Worm (Caenorhabditis elegans) whole organism, late embryonic: ENCODE results near the gene C31H2.3.

ENCODE experiments used
- F13H6.1 ChIP-seq: sonication (generic microtip); optimal IDR thresholded peaks from 2 replicates; lab custom pipeline; 2016; ENCODE audit warnings: missing genetic modification characterization, missing compliant biosample characterization
- K02D7.2 ChIP-seq: sonication (generic microtip); optimal IDR thresholded peaks from 2 replicates; lab custom pipeline; 2017; ENCODE audit warnings: mild to moderate bottlenecking, missing genetic modification characterization, missing compliant biosample characterization
- K09A11.1 ChIP-seq: sonication (generic microtip); optimal IDR thresholded peaks from 2 replicates; lab custom pipeline; 2017; ENCODE audit warnings: antibody characterized with exemption, mild to moderate bottlenecking, missing genetic modification characterization, missing compliant biosample characterization; ENCODE audit not compliant: insufficient read depth
- ama-1 ChIP-seq: fragments of 150-350 bp; optimal IDR thresholded peaks from 2 replicates; lab custom pipeline; 2014
- ceh-18 ChIP-seq: sonication (generic microtip); optimal IDR thresholded peaks from 2 replicates; lab custom pipeline; 2016; ENCODE audit warnings: missing genetic modification characterization, missing compliant biosample characterization
- ceh-2 ChIP-seq: sonication (generic microtip); optimal IDR thresholded peaks from 2 replicates; lab custom pipeline; 2016; ENCODE audit warnings: missing genotype, missing genetic modification characterization, missing compliant biosample characterization
- ceh-22 ChIP-seq: sonication (generic microtip); optimal IDR thresholded peaks from 2 replicates; lab custom pipeline; 2017; ENCODE audit warnings: missing biosample characterization, missing genetic modification characterization
- ceh-24 ChIP-seq: sonication (generic microtip); optimal IDR thresholded peaks from 2 replicates; lab custom pipeline; 2016; ENCODE audit warnings: mild to moderate bottlenecking, missing genetic modification characterization, missing compliant biosample characterization
- ceh-30 ChIP-seq: fragments of 150-350 bp; optimal IDR thresholded peaks from 2 replicates; lab custom pipeline; 2014; ENCODE audit warnings: missing biosample characterization, missing genetic modification characterization
- ceh-31 ChIP-seq: sonication (generic microtip); optimal IDR thresholded peaks from 2 replicates; lab custom pipeline; 2016; ENCODE audit warnings: missing genetic modification characterization, missing compliant biosample characterization
- ceh-34 ChIP-seq: sonication (generic microtip); optimal IDR thresholded peaks from 2 replicates; lab custom pipeline; 2016; ENCODE audit warnings: mild to moderate bottlenecking, missing genetic modification characterization, missing compliant biosample characterization
- ceh-45 ChIP-seq: fragments of 200-800 bp; sonication (Bioruptor generic); IDR thresholded peaks from 2 replicates; pipeline ENCODE4 v1.3.6; 2022; ENCODE audit warnings: missing genetic modification reagents, missing genetic modification characterization, missing compliant biosample characterization
- ceh-48 ChIP-seq: sonication (generic microtip); optimal IDR thresholded peaks from 2 replicates; lab custom pipeline; 2016; ENCODE audit warnings: missing genetic modification characterization, inconsistent platforms, missing compliant biosample characterization
- dve-1 ChIP-seq: sonication (generic microtip); optimal IDR thresholded peaks from 2 replicates; lab custom pipeline; 2017; ENCODE audit warnings: antibody characterized with exemption, mild to moderate bottlenecking, missing genetic modification characterization, missing compliant biosample characterization
- elt-2 ChIP-seq: sonication (generic microtip); optimal IDR thresholded peaks from 2 replicates; lab custom pipeline; 2016; ENCODE audit warnings: missing genetic modification reagents, missing genetic modification characterization, missing compliant biosample characterization
- eyg-1 ChIP-seq: sonication (generic microtip); optimal IDR thresholded peaks from 2 replicates; lab custom pipeline; 2016; ENCODE audit warnings: missing genotype, missing genetic modification characterization, missing compliant biosample characterization
- fax-1 ChIP-seq: sonication (generic microtip); optimal IDR thresholded peaks from 2 replicates; lab custom pipeline; 2016; ENCODE audit warnings: missing genotype, missing genetic modification characterization, missing compliant biosample characterization
- hlh-15 ChIP-seq: sonication (generic microtip); optimal IDR thresholded peaks from 2 replicates; lab custom pipeline; 2016; ENCODE audit warnings: missing genetic modification characterization, missing compliant biosample characterization
- hlh-30 ChIP-seq: sonication (generic microtip); optimal IDR thresholded peaks from 2 replicates; lab custom pipeline; 2017; ENCODE audit warnings: antibody characterized with exemption, missing genetic modification characterization, missing compliant biosample characterization; ENCODE audit not compliant: insufficient read depth
- hlh-8 ChIP-seq: sonication (generic microtip); optimal IDR thresholded peaks from 2 replicates; lab custom pipeline; 2016; ENCODE audit warnings: missing genotype, missing genetic modification characterization, missing compliant biosample characterization
- nfya-1 ChIP-seq: sonication (generic microtip); optimal IDR thresholded peaks from 2 replicates; lab custom pipeline; 2017; ENCODE audit warnings: missing genetic modification characterization, mild to moderate bottlenecking, missing compliant biosample characterization, antibody characterized with exemption, moderate library complexity
- nhr-232 ChIP-seq: sonication (generic microtip); optimal IDR thresholded peaks from 2 replicates; lab custom pipeline; 2016; ENCODE audit warnings: missing genetic modification characterization, missing compliant biosample characterization
- pag-3 ChIP-seq: sonication (generic microtip); optimal IDR thresholded peaks from 2 replicates; lab custom pipeline; 2016; ENCODE audit warnings: missing compliant biosample characterization, missing genetic modification characterization, borderline replicate concordance
- pat-9 ChIP-seq: fragments of 200-800 bp; sonication (Bioruptor generic); optimal IDR thresholded peaks from 2 replicates; lab custom pipeline; 2018; ENCODE audit warnings: mild to moderate bottlenecking, missing genetic modification characterization, moderate library complexity, missing compliant biosample characterization
- pax-1 ChIP-seq: fragments of 150-350 bp; optimal IDR thresholded peaks from 2 replicates; lab custom pipeline; 2014; ENCODE audit warnings: missing biosample characterization, missing genetic modification characterization
- pha-2 ChIP-seq: sonication (generic microtip); optimal IDR thresholded peaks from 2 replicates; lab custom pipeline; 2017; ENCODE audit warnings: mild to moderate bottlenecking, missing genetic modification characterization, missing compliant biosample characterization
- pha-4 ChIP-seq: fragments of 150-350 bp; optimal IDR thresholded peaks from 2 replicates; lab custom pipeline; 2018; ENCODE audit warnings: missing biosample characterization, missing genetic modification reagents, missing genetic modification characterization
- pqm-1 ChIP-seq: sonication (generic microtip); optimal IDR thresholded peaks from 2 replicates; lab custom pipeline; 2016; ENCODE audit warnings: missing genetic modification characterization, missing compliant biosample characterization
- pros-1 ChIP-seq: fragments of 150-350 bp; optimal IDR thresholded peaks from 2 replicates; lab custom pipeline; 2014; ENCODE audit warnings: missing biosample characterization, missing genetic modification reagents, missing genetic modification characterization
- sdc-2 ChIP-seq: sonication (generic microtip); optimal IDR thresholded peaks from 2 replicates; lab custom pipeline; 2016; ENCODE audit warnings: missing genotype, missing genetic modification characterization, missing compliant biosample characterization
- sox-2 ChIP-seq: fragments of 200-800 bp; sonication (Bioruptor generic); IDR thresholded peaks from 2 replicates; pipeline ENCODE4 v1.3.6; 2022; ENCODE audit warnings: missing genetic modification reagents, missing genetic modification characterization, missing compliant biosample characterization
- sox-4 ChIP-seq: sonication (generic microtip); optimal IDR thresholded peaks from 2 replicates; lab custom pipeline; 2017; ENCODE audit warnings: mild to moderate bottlenecking, missing genetic modification characterization, inconsistent platforms, missing compliant biosample characterization
- tbx-2 ChIP-seq: sonication (generic microtip); optimal IDR thresholded peaks from 2 replicates; lab custom pipeline; 2016; ENCODE audit warnings: missing genetic modification characterization, missing compliant biosample characterization
- tbx-7 ChIP-seq: sonication (generic microtip); optimal IDR thresholded peaks from 2 replicates; lab custom pipeline; 2016; ENCODE audit warnings: missing genotype, missing genetic modification characterization, missing compliant biosample characterization
- unc-3 ChIP-seq, 2 experiments: fragments of 200-800 bp in 1 of 2; sonication (Bioruptor generic) in 1 of 2; sonication (generic microtip) in 1 of 2; conservative IDR thresholded peaks in 1 of 2; optimal IDR thresholded peaks in 1 of 2; 2 replicates each; pipeline versions ENCODE4 v1.3.6 to Lab custom; 2016 to 2022; ENCODE audit warnings: missing compliant biosample characterization in 2 of 2, missing genetic modification characterization in 2 of 2, missing genetic modification reagents in 1 of 2
- unc-42 ChIP-seq: sonication (generic microtip); optimal IDR thresholded peaks from 2 replicates; lab custom pipeline; 2016; ENCODE audit warnings: missing genotype, missing genetic modification characterization, missing compliant biosample characterization
- zip-5 ChIP-seq: sonication (generic microtip); optimal IDR thresholded peaks from 2 replicates; lab custom pipeline; 2016; ENCODE audit warnings: missing genetic modification characterization, missing compliant biosample characterization

C31H2.3 gene

DNA sequence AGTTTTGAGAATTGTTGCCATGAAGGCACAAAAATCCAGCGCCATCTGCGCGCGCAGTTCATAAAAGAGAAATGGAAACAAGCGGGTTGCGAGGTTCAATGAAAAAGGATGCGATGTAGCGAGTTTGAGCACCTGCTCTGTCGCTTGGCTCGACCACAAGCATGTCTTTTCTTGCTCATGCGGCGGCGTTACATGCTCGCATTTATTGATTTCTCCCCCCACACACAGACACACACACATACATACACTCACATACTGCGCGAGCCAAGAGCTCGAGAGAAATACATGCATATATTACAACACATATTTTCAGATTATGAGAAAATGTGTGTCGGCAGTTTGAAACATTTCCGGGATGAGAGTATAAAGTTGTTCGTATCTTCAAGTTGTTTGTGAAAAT lies 32.4 kb downstream of the C31H2.3 start:
- TF ChIP-seq pqm-1 (tag; lab: Kevin White, UChicago) (no peak), pat-9 (tag; lab: Kevin White, UChicago) (no peak), pha-2 (tag; lab: Kevin White, UChicago) (no peak), fax-1 (tag; lab: Kevin White, UChicago) (no peak), unc-42 (tag; lab: Kevin White, UChicago) (peak; percentile 12), pros-1 (tag; lab: Kevin White, UChicago) (peak; percentile 17), unc-3 (GFP tag; conservative IDR thresholded peaks at IDR 0.05; lab: Robert Waterston, UW) (no peak), unc-3 (tag; optimal IDR thresholded peaks at IDR 0.05; lab: Kevin White, UChicago) (no peak), ceh-48 (tag; lab: Kevin White, UChicago) (peak; percentile 98), zip-5 (tag; lab: Kevin White, UChicago) (no peak), dve-1 (tag; lab: Kevin White, UChicago) (no peak), sdc-2 (no peak), K09A11.1 (no peak), ceh-24 (no peak), hlh-8 (no peak), ceh-31 (tag; lab: Kevin White, UChicago) (peak; percentile 37), sox-2 (GFP tag; lab: Robert Waterston, UW) (no peak), hlh-30 (tag; lab: Kevin White, UChicago) (no peak), nfya-1 (tag; lab: Kevin White, UChicago) (peak; percentile 23)

DNA sequence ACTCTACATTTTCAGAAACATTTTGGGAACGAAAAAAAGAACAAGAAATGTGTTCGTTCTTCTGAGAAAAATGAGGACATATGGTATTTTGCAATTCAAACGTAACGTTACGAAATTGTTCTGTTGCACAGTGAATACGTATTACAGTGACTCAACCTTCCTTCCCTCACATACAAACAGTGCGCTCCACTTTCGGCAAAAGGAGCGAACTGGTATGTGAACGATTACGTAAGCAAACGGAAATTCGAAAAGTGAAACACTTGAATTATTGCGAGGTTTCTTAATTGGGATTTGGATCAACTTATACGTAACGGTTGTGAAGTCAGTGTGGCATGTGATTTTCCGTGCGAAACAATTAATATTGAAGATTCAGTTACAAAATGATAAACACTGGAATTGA lies 33.4 kb downstream of the C31H2.3 start:
- TF ChIP-seq sox-4 (tag; lab: Kevin White, UChicago) (no peak), ceh-48 (tag; lab: Kevin White, UChicago) (no peak), K02D7.2 (no peak), tbx-7 (tag; lab: Kevin White, UChicago) (no peak), pha-4 (no peak), ceh-22 (no peak), ceh-18 (no peak), ceh-24 (no peak), ama-1 (lab: Kevin White, UChicago) (no peak), nhr-232 (tag; lab: Kevin White, UChicago) (no peak), pag-3 (tag; lab: Kevin White, UChicago) (no peak)

DNA sequence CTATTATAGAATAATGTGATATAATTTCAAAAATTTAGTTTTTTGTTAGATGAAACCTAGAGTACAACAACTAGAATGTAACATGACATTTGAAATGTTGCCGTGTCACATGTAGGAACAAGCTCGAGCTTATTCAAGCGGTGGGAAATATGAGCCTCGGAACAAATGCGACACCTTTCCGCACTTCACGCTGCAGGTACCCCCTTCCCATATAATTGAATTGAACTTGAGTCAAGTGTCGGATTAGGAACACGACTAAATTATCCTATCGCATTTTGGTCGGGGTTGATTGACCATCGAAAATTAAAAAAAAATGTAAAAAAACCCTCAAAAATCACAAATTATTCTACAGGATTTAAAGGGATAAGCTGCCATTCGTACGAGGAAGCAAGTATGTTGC lies 34.0 kb downstream of the C31H2.3 start:
- TF ChIP-seq K02D7.2, result no peak
- peak; percentile 56 for TF ChIP-seq ceh-34 (tag; lab: Kevin White, UChicago)

DNA sequence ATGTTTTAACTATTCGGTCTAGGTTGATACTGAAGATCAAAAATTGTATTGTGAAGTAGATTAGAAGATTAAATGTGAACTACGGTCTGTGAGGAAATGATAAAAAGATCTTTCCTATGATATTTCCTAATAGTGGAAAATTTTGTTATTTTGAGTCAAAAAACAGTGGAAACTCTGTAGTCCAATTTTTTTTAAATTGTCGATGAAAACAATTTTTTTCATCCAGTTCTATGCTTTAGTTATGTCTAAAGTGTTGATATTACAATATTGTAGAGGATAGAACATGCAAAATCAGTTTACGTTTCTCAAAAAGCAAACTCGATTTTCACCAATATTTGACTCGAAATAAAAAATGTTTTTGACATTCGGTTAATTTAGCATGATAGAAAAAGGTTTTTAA lies 34.5 kb downstream of the C31H2.3 start:
- TF ChIP-seq F13H6.1 (tag; lab: Kevin White, UChicago) (no peak), eyg-1 (no peak), pqm-1 (tag; lab: Kevin White, UChicago) (no peak), hlh-15 (no peak), ceh-24 (no peak), pax-1 (tag; lab: Kevin White, UChicago) (no peak), tbx-2 (tag; lab: Kevin White, UChicago) (no peak), ceh-30 (tag; lab: Kevin White, UChicago) (no peak), ceh-45 (no peak), ceh-2 (tag; lab: Kevin White, UChicago) (no peak), elt-2 (tag; lab: Kevin White, UChicago) (no peak), K09A11.1 (no peak), hlh-30 (tag; lab: Kevin White, UChicago) (no peak), tbx-7 (tag; lab: Kevin White, UChicago) (no peak)
